Worm (Caenorhabditis elegans) whole organism, early embryonic: ENCODE results near the gene T02H6.1.

Experiments
- B0310.2 ChIP-seq: sonication (generic microtip); optimal IDR thresholded peaks from 2 replicates; lab custom pipeline; 2016; ENCODE audit warnings: mild to moderate bottlenecking, missing genetic modification characterization, missing compliant biosample characterization
- F13C5.2 ChIP-seq: sonication (generic microtip); optimal IDR thresholded peaks from 2 replicates; lab custom pipeline; 2017; ENCODE audit warnings: mild to moderate bottlenecking, missing genetic modification characterization, inconsistent platforms, missing compliant biosample characterization
- aly-1 ChIP-seq: sonication (generic microtip); optimal IDR thresholded peaks from 2 replicates; lab custom pipeline; 2016; ENCODE audit warnings: missing genetic modification characterization, missing compliant biosample characterization
- ama-1 ChIP-seq: fragments of 150-350 bp; optimal IDR thresholded peaks from 2 replicates; lab custom pipeline; 2014
- ceh-13 ChIP-seq: fragments of 200-800 bp; sonication (Bioruptor generic); optimal IDR thresholded peaks from 2 replicates; lab custom pipeline; 2018; ENCODE audit warnings: mild to moderate bottlenecking, missing genetic modification characterization, missing compliant biosample characterization
- ceh-36 ChIP-seq: sonication (generic microtip); optimal IDR thresholded peaks from 2 replicates; lab custom pipeline; 2016; ENCODE audit warnings: missing genetic modification characterization, inconsistent platforms, missing compliant biosample characterization
- ets-7 ChIP-seq: sonication (generic microtip); optimal IDR thresholded peaks from 2 replicates; lab custom pipeline; 2016; ENCODE audit warnings: missing genotype, missing genetic modification characterization, missing compliant biosample characterization
- flt-1 ChIP-seq: fragments of 200-800 bp; sonication (Bioruptor generic); IDR thresholded peaks from 2 replicates; pipeline ENCODE4 v1.3.6; 2022; ENCODE audit warnings: missing genetic modification characterization, missing compliant biosample characterization
- hmbx-1 ChIP-seq: sonication (generic microtip); optimal IDR thresholded peaks from 2 replicates; lab custom pipeline; 2016; ENCODE audit warnings: mild to moderate bottlenecking, missing genetic modification characterization, missing compliant biosample characterization
- hmg-4 ChIP-seq: fragments of 200-800 bp; sonication (Bioruptor generic); optimal IDR thresholded peaks from 2 replicates; lab custom pipeline; 2018; ENCODE audit warnings: mild to moderate bottlenecking, missing genetic modification characterization, missing compliant biosample characterization
- hnd-1 ChIP-seq: sonication (generic microtip); optimal IDR thresholded peaks from 2 replicates; lab custom pipeline; 2016; ENCODE audit warnings: missing genetic modification characterization, missing compliant biosample characterization
- pes-1 ChIP-seq: fragments of 200-800 bp; sonication (Bioruptor generic); IDR thresholded peaks from 2 replicates; pipeline ENCODE4 v1.3.6; 2022; ENCODE audit warnings: missing genetic modification reagents, missing genetic modification characterization, missing compliant biosample characterization
- scrt-1 ChIP-seq: fragments of 200-800 bp; sonication (Bioruptor generic); IDR thresholded peaks from 2 replicates; pipeline ENCODE4 v1.3.6; 2022; ENCODE audit warnings: missing genetic modification characterization, missing compliant biosample characterization
- sea-1 ChIP-seq: fragments of 200-800 bp; sonication (Bioruptor generic); conservative IDR thresholded peaks from 2 replicates; pipeline ENCODE4 v1.3.6; 2022; ENCODE audit warnings: missing genetic modification characterization, missing compliant biosample characterization
- tbx-11 ChIP-seq: fragments of 200-800 bp; sonication (Bioruptor generic); IDR thresholded peaks from 2 replicates; pipeline ENCODE4 v1.3.6; 2022; ENCODE audit warnings: missing genetic modification characterization, missing compliant biosample characterization
- tbx-37 ChIP-seq: fragments of 200-800 bp; sonication (Bioruptor generic); conservative IDR thresholded peaks from 2 replicates; pipeline ENCODE4 v1.3.6; 2022; ENCODE audit warnings: missing genetic modification reagents, missing genetic modification characterization, missing compliant biosample characterization
- tra-4 ChIP-seq: sonication (generic microtip); optimal IDR thresholded peaks from 2 replicates; lab custom pipeline; 2017; ENCODE audit warnings: missing genetic modification characterization, missing compliant biosample characterization

Gene T02H6.1

DNA sequence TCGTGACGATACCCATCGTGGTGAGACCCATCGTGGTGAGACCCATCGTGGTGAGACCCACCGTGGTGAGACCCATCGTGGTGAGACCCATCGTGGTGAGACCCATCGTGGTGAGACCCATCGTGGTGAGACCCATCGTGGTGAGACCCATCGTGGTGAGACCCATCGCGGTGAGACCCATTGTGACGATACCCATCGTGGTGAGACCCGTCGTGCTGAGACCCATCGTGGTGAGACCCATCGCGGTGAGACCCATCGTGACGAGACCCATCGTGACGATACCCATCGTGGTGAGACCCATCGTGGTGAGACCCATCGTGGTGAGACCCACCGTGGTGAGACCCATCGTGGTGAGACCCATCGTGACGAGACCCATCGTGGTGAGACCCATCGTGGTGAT, 14.1 kb upstream of the T02H6.1 start:
- TF ChIP-seq tbx-37 (GFP tag; lab: Robert Waterston, UW) (peak; percentile 53; the same call in 1 of the 2 replicates), scrt-1 (GFP tag; lab: Robert Waterston, UW) (peak; percentile 70; the same call in 1 of the 2 replicates), tbx-11 (GFP tag; lab: Robert Waterston, UW) (0 out of 2 replicates have a peak, but pooled peaks have one; percentile 27)

ce11 chrII:696776-697532, 12.2 kb upstream of the T02H6.1 start:
- TF ChIP-seq flt-1, result peak; percentile 64; the same call in 1 of the 2 replicates
- peak; percentile 76; the same call in 1 of the 2 replicates for TF ChIP-seq scrt-1 (GFP tag; lab: Robert Waterston, UW)
- TF ChIP-seq tbx-37 (GFP tag; lab: Robert Waterston, UW), result peak; percentile 57

ce11 chrII:698453-698852, 10.7 kb upstream of the T02H6.1 start:
- peak; percentile 56; the same call in 1 of the 2 replicates for TF ChIP-seq tbx-11 (GFP tag; lab: Robert Waterston, UW)
- peak; percentile 46; the same call in 1 of the 2 replicates for TF ChIP-seq sea-1 (GFP tag; lab: Robert Waterston, UW)
- TF ChIP-seq scrt-1 (GFP tag; lab: Robert Waterston, UW), result peak; percentile 53; the same call in 1 of the 2 replicates

DNA sequence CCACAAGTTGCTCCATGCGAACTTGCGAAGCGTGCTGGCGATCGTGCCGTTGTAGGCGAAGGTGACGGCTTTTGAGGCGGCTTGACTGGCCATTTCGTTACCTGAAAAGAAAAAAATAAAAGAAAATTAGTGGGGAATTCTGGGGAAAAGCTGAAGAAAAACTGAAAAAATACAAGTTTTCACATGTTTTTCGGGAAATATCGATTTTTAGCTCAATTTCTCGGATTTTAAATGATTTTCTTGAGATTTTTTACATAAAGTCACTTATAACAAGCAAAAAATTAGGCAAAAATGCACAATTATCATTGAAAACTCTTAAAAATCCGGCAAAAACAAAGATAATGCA, 8.2 kb upstream of the T02H6.1 start, which contains the start of gene T02H6.11:
T02H6.11 (minus strand) TSS at position 101 of the 346 bp plus-strand sequence.
- no peak for TF ChIP-seq scrt-1 (GFP tag; lab: Robert Waterston, UW)
- TF ChIP-seq tbx-37 (GFP tag; lab: Robert Waterston, UW), result no peak
- TF ChIP-seq tra-4 (tag; lab: Kevin White, UChicago), result no peak
- no peak for TF ChIP-seq aly-1 (tag; lab: Kevin White, UChicago)
- no peak for TF ChIP-seq tbx-11 (GFP tag; lab: Robert Waterston, UW)
- TF ChIP-seq hmg-4 (GFP tag; lab: Kevin White, UChicago), result no peak
- TF ChIP-seq sea-1 (GFP tag; lab: Robert Waterston, UW), result no peak
- no peak for TF ChIP-seq ceh-13
- TF ChIP-seq ama-1 (lab: Kevin White, UChicago), result no peak
- no peak for TF ChIP-seq hnd-1 (tag; lab: Kevin White, UChicago)
- TF ChIP-seq pes-1 (GFP tag; lab: Robert Waterston, UW), result no peak
- no peak for TF ChIP-seq ets-7 (tag; lab: Kevin White, UChicago)
- TF ChIP-seq F13C5.2 (tag; lab: Kevin White, UChicago), result no peak
- TF ChIP-seq ceh-36 (tag; lab: Kevin White, UChicago), result no peak
- TF ChIP-seq hmbx-1 (tag; lab: Kevin White, UChicago), result no peak
- no peak for TF ChIP-seq B0310.2 (tag; lab: Kevin White, UChicago)

DNA sequence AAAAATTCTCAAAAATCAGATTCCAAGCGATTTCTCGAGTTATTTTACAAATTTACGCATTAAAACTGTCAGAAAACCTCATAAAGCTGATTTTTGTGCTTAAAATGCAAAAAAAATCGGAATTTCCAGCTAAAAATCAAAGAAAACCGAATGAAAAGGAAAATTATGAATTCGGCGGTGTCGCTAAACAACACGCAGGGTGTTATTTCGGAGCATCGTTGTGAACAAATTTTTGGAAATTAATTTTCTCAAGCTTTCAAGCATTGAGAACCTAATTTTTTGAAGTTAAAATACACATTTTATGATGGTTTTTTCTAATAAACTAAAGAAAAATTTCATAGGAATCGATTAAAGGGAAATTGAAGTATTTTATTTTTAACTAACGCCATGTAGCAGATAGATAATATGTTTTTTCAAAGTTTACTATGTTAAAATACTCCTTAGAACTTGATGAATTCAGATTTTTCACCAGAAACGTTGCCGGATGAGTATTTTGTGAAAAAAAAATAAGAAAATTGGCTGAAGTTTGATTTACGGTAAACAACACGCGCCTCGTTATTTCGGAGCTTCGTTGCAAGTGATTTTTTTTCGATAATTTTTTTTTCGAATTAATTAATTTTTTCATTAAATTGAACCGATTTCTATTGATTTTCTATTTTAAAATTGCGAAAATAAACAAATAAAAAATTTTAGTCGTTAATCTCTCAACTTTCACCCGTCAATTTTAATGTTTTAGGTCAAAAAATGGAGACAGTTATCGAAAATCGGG, 7.6 kb upstream of the T02H6.1 start, which contains the start of gene thoc-1:
thoc-1 (plus strand) TSS at position 737 of the 769 bp plus-strand sequence.
- no peak for TF ChIP-seq pes-1 (GFP tag; lab: Robert Waterston, UW)
- no peak for TF ChIP-seq ceh-13
- no peak for TF ChIP-seq tbx-37 (GFP tag; lab: Robert Waterston, UW)
- no peak for TF ChIP-seq ama-1 (lab: Kevin White, UChicago)
- TF ChIP-seq tra-4 (tag; lab: Kevin White, UChicago), result no peak
- TF ChIP-seq hnd-1 (tag; lab: Kevin White, UChicago), result no peak

DNA sequence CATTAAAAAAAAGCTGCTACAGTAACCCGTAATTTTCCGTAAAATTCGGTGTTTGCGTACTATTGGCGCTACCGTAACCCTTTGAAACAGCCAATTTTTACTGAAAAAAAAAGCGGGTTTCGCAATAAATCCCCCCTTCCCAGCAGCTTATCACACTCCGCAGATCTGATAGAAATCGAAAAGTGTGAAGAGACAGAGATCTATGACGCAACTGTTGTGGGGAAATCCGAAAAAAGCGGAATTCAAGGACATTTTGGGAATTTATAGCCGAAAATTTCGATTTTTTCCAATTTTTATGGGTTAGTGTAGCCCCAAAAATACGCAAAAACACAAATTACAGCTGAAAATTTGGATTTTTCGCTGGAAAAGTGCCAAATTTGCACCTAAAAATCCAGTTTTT, 12.8 kb downstream of the T02H6.1 start:
- TF ChIP-seq tra-4 (tag; lab: Kevin White, UChicago), result no peak
- TF ChIP-seq hmbx-1 (tag; lab: Kevin White, UChicago), result no peak
- no peak for TF ChIP-seq F13C5.2 (tag; lab: Kevin White, UChicago)
- no peak for TF ChIP-seq ama-1 (lab: Kevin White, UChicago)
- TF ChIP-seq ets-7 (tag; lab: Kevin White, UChicago), result no peak
- no peak for TF ChIP-seq flt-1
- no peak for TF ChIP-seq pes-1 (GFP tag; lab: Robert Waterston, UW)

DNA sequence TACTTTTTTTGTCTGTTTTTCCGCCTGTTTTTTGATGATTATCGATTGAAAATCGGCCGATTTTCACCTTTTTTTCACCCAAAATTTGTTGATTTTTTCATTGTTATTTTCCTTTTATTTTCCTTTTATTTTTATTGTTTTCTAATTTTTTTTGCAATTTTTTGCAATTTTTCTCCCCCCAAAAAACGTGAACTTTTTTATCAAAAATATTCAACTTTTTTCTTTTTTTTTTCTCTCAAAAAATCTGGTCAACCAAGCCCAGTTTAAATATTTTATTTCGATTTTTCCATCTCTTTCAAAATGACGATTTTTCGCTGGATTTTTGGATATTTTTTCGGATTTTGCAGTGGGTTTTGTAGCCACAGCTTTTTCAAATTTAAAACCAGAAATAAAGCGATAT, 14.3 kb downstream of the T02H6.1 start, which contains the start of gene rfip-2:
rfip-2 (plus strand) TSS at position 301 of the 400 bp plus-strand sequence.
- TF ChIP-seq hnd-1 (tag; lab: Kevin White, UChicago) (no peak), pes-1 (GFP tag; lab: Robert Waterston, UW) (no peak), aly-1 (tag; lab: Kevin White, UChicago) (no peak), hmg-4 (GFP tag; lab: Kevin White, UChicago) (no peak), B0310.2 (tag; lab: Kevin White, UChicago) (no peak), F13C5.2 (tag; lab: Kevin White, UChicago) (no peak)

DNA sequence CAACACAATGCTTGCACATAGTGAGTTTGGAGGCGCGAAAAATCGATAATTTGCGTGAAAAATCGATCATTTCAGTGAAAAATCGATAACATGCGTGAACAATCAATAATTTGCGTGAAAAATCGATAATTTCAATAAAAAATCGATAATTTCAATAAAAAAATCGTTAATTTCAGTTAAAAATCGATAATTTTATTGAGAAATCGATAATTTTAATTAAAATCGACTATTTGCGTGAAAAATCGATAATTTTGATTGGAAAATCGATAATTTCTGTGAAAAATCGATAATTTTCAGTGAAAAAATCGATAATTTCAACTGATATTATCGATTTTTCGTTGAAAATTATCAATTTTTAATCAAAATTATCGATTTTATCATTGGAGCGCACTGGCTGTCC, 14.8 kb downstream of the T02H6.1 start:
- no peak for TF ChIP-seq flt-1
- TF ChIP-seq tbx-37 (GFP tag; lab: Robert Waterston, UW), result no peak
- TF ChIP-seq hmg-4 (GFP tag; lab: Kevin White, UChicago), result no peak
- no peak for TF ChIP-seq ceh-13
- no peak for TF ChIP-seq ceh-36 (tag; lab: Kevin White, UChicago)
- no peak for TF ChIP-seq ets-7 (tag; lab: Kevin White, UChicago)
